Worm (Caenorhabditis elegans) whole organism, L1 larva: Measurements from ENCODE around the gene C03H5.4.

ENCODE experiments used
- F16B12.6 ChIP-seq: fragments of 150-350 bp; optimal IDR thresholded peaks from 2 replicates; lab custom pipeline; 2014; ENCODE audit warnings: missing biosample characterization, missing genetic modification characterization
- aly-2 ChIP-seq: fragments of 150-350 bp; optimal IDR thresholded peaks from 2 replicates; lab custom pipeline; 2014; ENCODE audit warnings: missing biosample characterization, missing genetic modification characterization
- blmp-1 ChIP-seq: fragments of 150-350 bp; optimal IDR thresholded peaks from 2 replicates; lab custom pipeline; 2014; ENCODE audit warnings: missing biosample characterization, missing genetic modification characterization
- efl-3 ChIP-seq: fragments of 200-800 bp; sonication (Bioruptor generic); optimal IDR thresholded peaks from 2 replicates; lab custom pipeline; 2018; ENCODE audit warnings: mild to moderate bottlenecking, missing genetic modification characterization, missing compliant biosample characterization
- hpl-2 ChIP-seq: fragments of 150-350 bp; optimal IDR thresholded peaks from 2 replicates; lab custom pipeline; 2014; ENCODE audit warnings: missing biosample characterization, missing genetic modification reagents, missing genetic modification characterization
- lin-39 ChIP-seq: fragments of 150-350 bp; optimal IDR thresholded peaks from 2 replicates; lab custom pipeline; 2014; ENCODE audit warnings: missing biosample characterization, missing genetic modification reagents, missing genetic modification characterization
- lir-3 ChIP-seq: sonication (generic microtip); optimal IDR thresholded peaks from 2 replicates; lab custom pipeline; 2016; ENCODE audit warnings: mild to moderate bottlenecking, missing genetic modification characterization, moderate library complexity, missing compliant biosample characterization; ENCODE audit not compliant: poor library complexity
- mdl-1 ChIP-seq, 2 experiments: fragments of 150-350 bp; optimal IDR thresholded peaks; 2 replicates each; lab custom pipeline; 2014 to 2017; ENCODE audit warnings: missing biosample characterization in 2 of 2, missing genetic modification characterization in 2 of 2, inconsistent platforms in 1 of 2
- nhr-237 ChIP-seq: fragments of 150-350 bp; optimal IDR thresholded peaks from 2 replicates; lab custom pipeline; 2014; ENCODE audit warnings: missing biosample characterization, missing genetic modification characterization
- nhr-28 ChIP-seq: fragments of 150-350 bp; optimal IDR thresholded peaks from 2 replicates; lab custom pipeline; 2014; ENCODE audit warnings: missing biosample characterization, missing genetic modification characterization
- snpc-4 ChIP-seq: fragments of 150-350 bp; optimal IDR thresholded peaks from 2 replicates; lab custom pipeline; 2014; ENCODE audit warnings: missing biosample characterization, missing genetic modification characterization
- sup-37 ChIP-seq: fragments of 200-800 bp; sonication (Bioruptor generic); optimal IDR thresholded peaks from 2 replicates; lab custom pipeline; 2018; ENCODE audit warnings: mild to moderate bottlenecking, missing genetic modification characterization, missing compliant biosample characterization
- unc-86 ChIP-seq: sonication (generic microtip); optimal IDR thresholded peaks from 2 replicates; lab custom pipeline; 2016; ENCODE audit warnings: missing genetic modification characterization, missing compliant biosample characterization
- vab-15 ChIP-seq: sonication (generic microtip); optimal IDR thresholded peaks from 2 replicates; lab custom pipeline; 2017; ENCODE audit warnings: missing genotype, mild to moderate bottlenecking, missing genetic modification characterization, missing compliant biosample characterization

ce11 chrII:374950-375349, at the start of gene C03H5.4:
- TF ChIP-seq aly-2 (tag; lab: Kevin White, UChicago) (no peak), efl-3 (GFP tag; lab: Kevin White, UChicago) (no peak), lir-3 (tag; lab: Kevin White, UChicago) (no peak), unc-86 (no peak), vab-15 (no peak), blmp-1 (tag; lab: Kevin White, UChicago) (no peak), nhr-28 (tag; lab: Kevin White, UChicago) (no peak), sup-37 (GFP tag; lab: Kevin White, UChicago) (no peak), mdl-1 (tag; optimal IDR thresholded peaks at IDR 0.05; lab: Kevin White, UChicago) (no peak), nhr-237 (no peak), F16B12.6 (tag; lab: Kevin White, UChicago) (no peak), snpc-4 (tag; lab: Kevin White, UChicago) (no peak), lin-39 (no peak), hpl-2 (GFP tag; lab: Kevin White, UChicago) (no peak)
